Fruit fly (Drosophila melanogaster) whole organism, prepupa: ENCODE measurements around the gene CG15530.
A peak's percentile ranks its signal among the peaks of the same experiment; 100 is the strongest.

Experiments
- Blimp-1 ChIP-seq: fragments of 200-800 bp; sonication (Bioruptor generic); optimal IDR thresholded peaks from 3 replicates; lab custom pipeline; 2017; ENCODE audit warnings: missing biosample characterization, missing genetic modification characterization, mild to moderate bottlenecking, moderate library complexity, missing genetic modification reagents
- CG10631 ChIP-seq: fragments of 200-800 bp; sonication (Bioruptor generic); optimal IDR thresholded peaks from 2 replicates; lab custom pipeline; 2016; ENCODE audit warnings: missing biosample characterization, missing genetic modification characterization
- CG11762 ChIP-seq: fragments of 200-800 bp; sonication (Bioruptor generic); optimal IDR thresholded peaks from 3 replicates; lab custom pipeline; 2016; ENCODE audit warnings: missing biosample characterization, missing genetic modification characterization; ENCODE audit not compliant: insufficient read depth
- CG11902 ChIP-seq: fragments of 200-800 bp; sonication (Bioruptor generic); optimal IDR thresholded peaks from 3 replicates; lab custom pipeline; 2016; ENCODE audit warnings: missing biosample characterization, missing genetic modification characterization
- CG15336 ChIP-seq: fragments of 200-800 bp; sonication (Bioruptor generic); IDR thresholded peaks from 2 replicates; pipeline ENCODE4 v1.3.6; 2022; ENCODE audit warnings: missing biosample characterization, missing genetic modification characterization
- CG1621 ChIP-seq: fragments of 200-800 bp; sonication (Bioruptor generic); optimal IDR thresholded peaks from 3 replicates; lab custom pipeline; 2018; ENCODE audit warnings: missing biosample characterization, mild to moderate bottlenecking, missing genetic modification characterization
- CG16779 ChIP-seq: fragments of 200-800 bp; sonication (Bioruptor generic); optimal IDR thresholded peaks from 3 replicates; lab custom pipeline; 2017; ENCODE audit warnings: missing biosample characterization, mild to moderate bottlenecking, missing genetic modification characterization
- CG3032 ChIP-seq: fragments of 200-800 bp; optimal IDR thresholded peaks from 2 replicates; lab custom pipeline; 2019; ENCODE audit warnings: missing biosample characterization, mild to moderate bottlenecking, missing genetic modification characterization, moderate library complexity
- CG31627 ChIP-seq: fragments of 200-800 bp; sonication (Bioruptor generic); optimal IDR thresholded peaks from 3 replicates; lab custom pipeline; 2016; ENCODE audit warnings: missing biosample characterization, missing genetic modification characterization
- CG32006 ChIP-seq: fragments of 200-800 bp; sonication (Bioruptor generic); optimal IDR thresholded peaks from 3 replicates; lab custom pipeline; 2017; ENCODE audit warnings: missing biosample characterization, mild to moderate bottlenecking, missing genetic modification characterization
- CG34406 ChIP-seq: fragments of 200-800 bp; sonication (Bioruptor generic); optimal IDR thresholded peaks from 3 replicates; lab custom pipeline; 2016; ENCODE audit warnings: missing biosample characterization, missing genetic modification characterization
- CG3919 ChIP-seq: fragments of 200-800 bp; sonication (Bioruptor generic); optimal IDR thresholded peaks from 3 replicates; lab custom pipeline; 2016; ENCODE audit warnings: missing biosample characterization, missing genetic modification characterization
- CG6163 ChIP-seq: fragments of 200-800 bp; sonication (Bioruptor generic); IDR thresholded peaks from 3 replicates; pipeline ENCODE4 v1.3.6; 2022; ENCODE audit warnings: missing biosample characterization, missing genetic modification characterization
- CG6792 ChIP-seq: fragments of 200-800 bp; sonication (Bioruptor generic); optimal IDR thresholded peaks from 3 replicates; lab custom pipeline; 2016; ENCODE audit warnings: missing biosample characterization, missing genetic modification characterization
- CG6808 ChIP-seq: fragments of 200-800 bp; sonication (Bioruptor generic); optimal IDR thresholded peaks from 3 replicates; lab custom pipeline; 2017; ENCODE audit warnings: missing biosample characterization, missing genetic modification characterization, mild to moderate bottlenecking, moderate library complexity, missing genetic modification reagents
- CG6854 ChIP-seq: fragments of 200-800 bp; sonication (Bioruptor generic); optimal IDR thresholded peaks from 2 replicates; lab custom pipeline; 2017; ENCODE audit warnings: missing biosample characterization, mild to moderate bottlenecking, missing genetic modification characterization
- CG8319 ChIP-seq: fragments of 200-800 bp; sonication (Bioruptor generic); optimal IDR thresholded peaks from 3 replicates; lab custom pipeline; 2016; ENCODE audit warnings: missing biosample characterization, missing genetic modification characterization
- CG8632 ChIP-seq: fragments of 200-800 bp; sonication (Bioruptor generic); optimal IDR thresholded peaks from 3 replicates; lab custom pipeline; 2016; ENCODE audit warnings: missing biosample characterization, missing genetic modification characterization
- Eip75B ChIP-seq: fragments of 200-800 bp; sonication (Bioruptor generic); optimal IDR thresholded peaks from 3 replicates; lab custom pipeline; 2016; ENCODE audit warnings: missing biosample characterization, missing genetic modification characterization
- Eip78C ChIP-seq: fragments of 200-800 bp; sonication (Bioruptor generic); peaks from one replicate; lab custom pipeline; 2016; ENCODE audit warnings: missing biosample characterization, missing genetic modification characterization
- Ets21C ChIP-seq: fragments of 200-800 bp; sonication (Bioruptor generic); optimal IDR thresholded peaks from 3 replicates; lab custom pipeline; 2016; ENCODE audit warnings: missing biosample characterization, missing genetic modification characterization
- Gug ChIP-seq: fragments of 200-800 bp; sonication (Bioruptor generic); IDR thresholded peaks from 2 replicates; pipeline ENCODE4 v1.3.6; 2022; ENCODE audit warnings: missing biosample characterization, missing genetic modification characterization
- Hr38 ChIP-seq: sonication (Bioruptor generic); optimal IDR thresholded peaks from 2 replicates; lab custom pipeline; 2016; ENCODE audit warnings: missing biosample characterization, missing genetic modification characterization
- Met ChIP-seq: fragments of 200-800 bp; sonication (Bioruptor generic); optimal IDR thresholded peaks from 3 replicates; lab custom pipeline; 2016; ENCODE audit warnings: missing biosample characterization, missing genetic modification characterization
- OdsH ChIP-seq: fragments of 200-800 bp; sonication (Bioruptor generic); optimal IDR thresholded peaks from 3 replicates; lab custom pipeline; 2016; ENCODE audit warnings: missing biosample characterization, missing genetic modification characterization
- Smox ChIP-seq: fragments of 200-800 bp; sonication (Bioruptor generic); optimal IDR thresholded peaks from 3 replicates; lab custom pipeline; 2016; ENCODE audit warnings: missing biosample characterization, missing genetic modification characterization
- Sox102F ChIP-seq: fragments of 200-800 bp; sonication (Bioruptor generic); optimal IDR thresholded peaks from 2 replicates; lab custom pipeline; 2016; ENCODE audit warnings: missing biosample characterization, mild to moderate bottlenecking, missing genetic modification characterization
- Sox15 ChIP-seq: fragments of 200-800 bp; sonication (Bioruptor generic); optimal IDR thresholded peaks from 3 replicates; lab custom pipeline; 2016; ENCODE audit warnings: missing biosample characterization, missing genetic modification characterization
- achi ChIP-seq: fragments of 200-800 bp; sonication (Bioruptor generic); optimal IDR thresholded peaks from 3 replicates; lab custom pipeline; 2016; ENCODE audit warnings: missing biosample characterization, missing genetic modification characterization
- cyc ChIP-seq: fragments of 200-800 bp; sonication (Bioruptor generic); optimal IDR thresholded peaks from 3 replicates; lab custom pipeline; 2016; ENCODE audit warnings: missing biosample characterization, missing genetic modification characterization
- dsx ChIP-seq: fragments of 200-800 bp; optimal IDR thresholded peaks from 3 replicates; lab custom pipeline; 2019; ENCODE audit warnings: missing biosample characterization, mild to moderate bottlenecking, missing genetic modification characterization, moderate library complexity; ENCODE audit not compliant: poor library complexity, severe bottlenecking
- eg ChIP-seq: fragments of 200-800 bp; sonication (Bioruptor generic); IDR thresholded peaks from 3 replicates; pipeline ENCODE4 v1.3.6; 2022; ENCODE audit warnings: missing biosample characterization, missing genetic modification characterization
- esn ChIP-seq: fragments of 200-800 bp; sonication (Bioruptor generic); optimal IDR thresholded peaks from 2 replicates; lab custom pipeline; 2016; ENCODE audit warnings: missing biosample characterization, mild to moderate bottlenecking, missing genetic modification characterization, moderate library complexity
- fd59A ChIP-seq: fragments of 200-800 bp; sonication (Bioruptor generic); optimal IDR thresholded peaks from 2 replicates; lab custom pipeline; 2017; ENCODE audit warnings: missing biosample characterization, mild to moderate bottlenecking, missing genetic modification characterization, missing genetic modification reagents
- fd85E ChIP-seq: fragments of 200-800 bp; sonication (Bioruptor generic); optimal IDR thresholded peaks from 3 replicates; lab custom pipeline; 2016; ENCODE audit warnings: missing biosample characterization, missing genetic modification characterization
- lz ChIP-seq: fragments of 200-800 bp; sonication (Bioruptor generic); optimal IDR thresholded peaks from 3 replicates; lab custom pipeline; 2016; ENCODE audit warnings: missing biosample characterization, missing genetic modification characterization
- spab ChIP-seq: fragments of 200-800 bp; sonication (Bioruptor generic); optimal IDR thresholded peaks from 2 replicates; lab custom pipeline; 2017; ENCODE audit warnings: missing biosample characterization, mild to moderate bottlenecking, missing genetic modification characterization, missing genetic modification reagents
- svp ChIP-seq: fragments of 200-800 bp; sonication (Bioruptor generic); peaks from one replicate; lab custom pipeline; 2016; ENCODE audit warnings: missing biosample characterization, missing genetic modification characterization
- topi ChIP-seq: fragments of 200-800 bp; sonication (Bioruptor generic); optimal IDR thresholded peaks from 3 replicates; lab custom pipeline; 2016; ENCODE audit warnings: missing biosample characterization, missing genetic modification characterization
- vri ChIP-seq: fragments of 200-800 bp; sonication (Bioruptor generic); optimal IDR thresholded peaks from 3 replicates; lab custom pipeline; 2016; ENCODE audit warnings: missing biosample characterization, mild to moderate bottlenecking, missing genetic modification characterization

CG15530 gene

DNA sequence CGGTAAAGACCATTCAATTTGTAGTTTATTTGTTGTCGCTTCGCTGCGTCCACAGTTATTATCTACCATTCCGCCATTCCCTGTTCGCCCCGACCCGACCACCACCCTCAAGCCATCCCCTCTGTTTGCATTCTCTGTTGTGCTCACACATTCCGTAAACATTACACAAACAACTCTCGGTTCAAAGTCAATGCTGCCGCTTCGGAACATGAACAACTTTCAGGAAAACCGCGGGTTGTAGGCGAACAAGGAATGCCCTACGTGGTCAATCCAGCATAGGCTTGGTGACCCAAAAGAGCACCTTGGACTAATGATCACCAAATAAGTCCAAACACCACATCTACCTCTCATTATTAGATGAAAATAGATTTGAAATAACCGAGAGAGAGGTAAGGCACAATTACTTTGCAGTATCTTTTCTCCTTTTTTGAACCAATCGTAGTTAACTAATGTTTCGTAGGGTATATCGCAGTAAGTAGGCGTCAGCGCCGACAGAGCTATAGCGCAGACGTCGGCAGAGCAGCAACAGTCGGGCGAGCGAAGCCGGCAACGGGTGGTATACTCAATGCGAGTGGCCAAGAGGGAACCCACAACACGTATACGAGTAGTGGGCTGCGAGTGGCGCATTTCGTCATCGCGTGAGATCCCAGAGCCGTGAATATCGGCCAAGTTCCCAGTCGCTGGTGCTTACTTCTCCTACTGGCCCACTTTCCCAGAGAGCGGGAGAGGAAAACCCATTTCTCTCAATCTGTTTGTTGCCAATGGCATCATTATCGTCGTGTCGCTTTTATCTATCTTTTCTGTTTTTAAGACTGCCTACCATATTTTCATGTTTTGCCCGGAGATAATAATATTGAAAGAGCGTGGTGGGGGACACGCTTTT, 25.7 kb downstream of the CG15530 start (continued):
- TF ChIP-seq CG6163 (GFP tag; lab: Robert Waterston, UW) (peak; percentile 84), lz (GFP tag; lab: Kevin White, UChicago) (peak; percentile 59), CG11902 (GFP tag; lab: Kevin White, UChicago) (peak; percentile 69), CG6854 (GFP tag; lab: Kevin White, UChicago) (no peak), CG8319 (GFP tag; lab: Kevin White, UChicago) (peak; percentile 67), fd59A (peak; percentile 42), CG6792 (GFP tag; lab: Kevin White, UChicago) (peak; percentile 70), OdsH (GFP tag; lab: Kevin White, UChicago) (peak; percentile 56), Blimp-1 (GFP tag; lab: Kevin White, UChicago) (no peak), cyc (GFP tag; lab: Kevin White, UChicago) (peak; percentile 48), Hr38 (GFP tag; lab: Kevin White, UChicago) (no peak)

DNA sequence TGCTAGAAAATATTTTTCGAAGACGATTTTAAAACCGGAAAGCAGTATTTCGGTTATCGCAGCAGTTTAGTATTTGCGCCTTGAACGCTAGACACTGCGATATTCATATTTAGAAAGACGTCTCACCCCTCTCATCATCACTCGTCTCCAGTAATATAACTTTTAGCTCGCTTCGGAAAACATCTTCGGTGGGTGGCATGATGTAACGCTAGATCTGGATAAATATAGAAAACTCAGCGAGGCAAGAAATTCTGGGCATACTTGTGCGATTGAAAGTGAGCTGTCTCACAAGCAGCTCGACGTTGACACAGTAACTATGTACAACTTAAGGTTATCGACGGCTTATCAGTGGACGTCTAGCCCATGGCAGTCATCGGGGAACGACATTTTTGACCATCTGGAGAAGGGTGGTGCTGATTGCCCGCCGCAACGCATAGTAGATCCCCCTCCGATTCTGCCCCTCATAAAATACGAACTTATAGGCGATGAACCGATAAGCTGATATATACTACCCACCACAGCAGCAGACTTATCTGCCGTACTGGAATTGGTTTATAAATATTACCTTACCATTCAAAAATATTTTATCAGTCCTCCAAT, 26.4 kb downstream of the CG15530 start:
- TF ChIP-seq svp (peak; percentile 19), cyc (GFP tag; lab: Kevin White, UChicago) (no peak)

DNA sequence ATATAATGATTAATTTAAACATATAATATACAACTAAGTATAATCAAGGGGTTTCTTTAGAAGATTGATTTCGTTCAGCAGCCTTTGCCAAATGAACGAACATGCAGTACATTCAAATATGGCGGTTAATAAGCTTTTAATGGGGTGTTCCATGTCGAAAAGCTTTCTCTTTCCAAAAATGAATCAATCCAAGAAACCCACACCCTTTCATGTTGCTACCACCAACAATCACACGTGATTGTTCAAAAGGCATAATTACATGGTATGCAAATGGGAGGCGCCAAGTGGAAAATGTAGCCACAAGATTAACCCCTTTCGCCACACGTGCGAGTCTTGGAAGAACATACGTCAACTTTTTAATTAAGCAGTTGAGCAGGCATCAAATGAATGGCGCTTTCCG, 28.3 kb downstream of the CG15530 start:
- TF ChIP-seq Sox102F = no peak
- no peak for TF ChIP-seq CG6808 (GFP tag; lab: Kevin White, UChicago)
- TF ChIP-seq Eip78C = peak; percentile 4
- no peak for TF ChIP-seq vri (GFP tag; lab: Kevin White, UChicago)
- TF ChIP-seq esn (GFP tag; lab: Kevin White, UChicago) = peak; percentile 1
- no peak for TF ChIP-seq topi (GFP tag; lab: Kevin White, UChicago)
- TF ChIP-seq Ets21C (GFP tag; lab: Kevin White, UChicago) = no peak
- no peak for TF ChIP-seq CG11902 (GFP tag; lab: Kevin White, UChicago)
- no peak for TF ChIP-seq Sox15 (GFP tag; lab: Kevin White, UChicago)
- 0 out of 3 replicates have a peak, but pooled peaks have one; percentile 10 for TF ChIP-seq eg (GFP tag; lab: Robert Waterston, UW)
- no peak for TF ChIP-seq CG1621
- no peak for TF ChIP-seq CG32006 (GFP tag; lab: Kevin White, UChicago)
- TF ChIP-seq CG31627 = no peak
- no peak for TF ChIP-seq Gug (GFP tag; lab: Robert Waterston, UW)
- no peak for TF ChIP-seq CG11762 (GFP tag; lab: Kevin White, UChicago)
- no peak for TF ChIP-seq CG8319 (GFP tag; lab: Kevin White, UChicago)
- TF ChIP-seq CG8632 = no peak
- no peak for TF ChIP-seq Met (GFP tag; lab: Kevin White, UChicago)
- no peak for TF ChIP-seq Smox
- TF ChIP-seq Hr38 (GFP tag; lab: Kevin White, UChicago) = no peak

DNA sequence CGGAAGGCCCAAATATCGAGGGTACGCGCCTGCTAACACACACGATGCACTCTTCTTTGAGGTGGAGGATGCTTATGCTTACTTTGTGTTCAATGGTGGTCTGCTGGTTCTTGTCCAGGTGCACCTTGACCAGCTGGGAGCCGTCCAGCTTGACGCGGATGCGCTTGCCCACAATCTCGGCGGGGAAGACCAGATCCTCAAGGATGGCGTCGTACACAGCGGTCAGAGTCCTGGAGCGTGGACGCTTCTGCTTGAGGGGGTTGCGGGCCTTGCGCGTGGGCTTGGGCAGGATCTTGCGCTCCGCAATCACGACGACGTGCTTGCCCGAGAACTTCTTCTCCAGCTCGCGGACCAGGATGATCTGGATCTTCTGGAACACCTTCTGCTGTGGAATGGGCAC, 30.3 kb downstream of the CG15530 start:
- no peak for TF ChIP-seq svp
- no peak for TF ChIP-seq CG10631 (GFP tag; lab: Kevin White, UChicago)
- TF ChIP-seq Ets21C (GFP tag; lab: Kevin White, UChicago) = no peak
- TF ChIP-seq CG3032 (tag; lab: Kevin White, UChicago) = no peak
- TF ChIP-seq spab (GFP tag; lab: Kevin White, UChicago) = no peak
- TF ChIP-seq achi (GFP tag; lab: Kevin White, UChicago) = no peak
- no peak for TF ChIP-seq CG15336 (GFP tag; lab: Robert Waterston, UW)
- no peak for TF ChIP-seq CG16779 (tag; lab: Kevin White, UChicago)
- TF ChIP-seq fd59A = no peak
- no peak for TF ChIP-seq vri (GFP tag; lab: Kevin White, UChicago)
- no peak for TF ChIP-seq dsx (GFP tag; lab: Kevin White, UChicago)
- TF ChIP-seq CG6808 (GFP tag; lab: Kevin White, UChicago) = no peak
- no peak for TF ChIP-seq CG34406
- TF ChIP-seq Eip75B (GFP tag; lab: Kevin White, UChicago) = no peak
- no peak for TF ChIP-seq CG3919 (GFP tag; lab: Kevin White, UChicago)
- no peak for TF ChIP-seq fd85E (GFP tag; lab: Kevin White, UChicago)
